Worm (Caenorhabditis elegans) whole organism, L1 larva: ENCODE results near the gene C23H3.2.

Source experiments
- C34B4.2 ChIP-seq: sonication (generic microtip); optimal IDR thresholded peaks from 2 replicates; lab custom pipeline; 2017; ENCODE audit warnings: mild to moderate bottlenecking, missing genetic modification characterization, missing compliant biosample characterization
- aly-2 ChIP-seq: fragments of 150-350 bp; optimal IDR thresholded peaks from 2 replicates; lab custom pipeline; 2014; ENCODE audit warnings: missing biosample characterization, missing genetic modification characterization
- ceh-82 ChIP-seq, 3 experiments: fragments of 150-350 bp in 1 of 3; sonication (generic microtip) in 2 of 3; optimal IDR thresholded peaks; 2 replicates each; lab custom pipeline; 2014 to 2017; ENCODE audit warnings: missing biosample characterization in 3 of 3, missing genetic modification characterization in 3 of 3
- elt-2 ChIP-seq: sonication (generic microtip); optimal IDR thresholded peaks from 2 replicates; lab custom pipeline; 2016; ENCODE audit warnings: missing genetic modification characterization, mild to moderate bottlenecking, inconsistent platforms, missing compliant biosample characterization, missing genetic modification reagents
- jun-1 ChIP-seq: fragments of 150-350 bp; optimal IDR thresholded peaks from 2 replicates; lab custom pipeline; 2014; ENCODE audit warnings: missing biosample characterization, missing genetic modification reagents, missing genetic modification characterization
- lin-35 ChIP-seq, 2 experiments: fragments of 150-350 bp; optimal IDR thresholded peaks; 2 replicates each; lab custom pipeline; 2014; ENCODE audit warnings: missing biosample characterization in 2 of 2, missing genetic modification characterization in 2 of 2, missing genetic modification reagents in 2 of 2
- lsy-2 ChIP-seq, 2 experiments: fragments of 150-350 bp; optimal IDR thresholded peaks; 2 replicates each; lab custom pipeline; 2014; ENCODE audit warnings: missing biosample characterization in 2 of 2, missing genetic modification characterization in 2 of 2
- mdl-1 ChIP-seq, 2 experiments: fragments of 150-350 bp; optimal IDR thresholded peaks; 2 replicates each; lab custom pipeline; 2014 to 2017; ENCODE audit warnings: missing biosample characterization in 2 of 2, missing genetic modification characterization in 2 of 2, inconsistent platforms in 1 of 2
- skn-1 ChIP-seq: fragments of 150-350 bp; optimal IDR thresholded peaks from 2 replicates; lab custom pipeline; 2014; ENCODE audit warnings: missing biosample characterization, missing genetic modification characterization
- sptf-1 ChIP-seq: fragments of 150-350 bp; optimal IDR thresholded peaks from 2 replicates; lab custom pipeline; 2014; ENCODE audit warnings: missing biosample characterization, missing genetic modification characterization
- unc-86 ChIP-seq: sonication (generic microtip); optimal IDR thresholded peaks from 2 replicates; lab custom pipeline; 2016; ENCODE audit warnings: missing genetic modification characterization, missing compliant biosample characterization
- ztf-4 ChIP-seq: fragments of 150-350 bp; optimal IDR thresholded peaks from 2 replicates; lab custom pipeline; 2014; ENCODE audit warnings: missing biosample characterization, missing genetic modification characterization

DNA sequence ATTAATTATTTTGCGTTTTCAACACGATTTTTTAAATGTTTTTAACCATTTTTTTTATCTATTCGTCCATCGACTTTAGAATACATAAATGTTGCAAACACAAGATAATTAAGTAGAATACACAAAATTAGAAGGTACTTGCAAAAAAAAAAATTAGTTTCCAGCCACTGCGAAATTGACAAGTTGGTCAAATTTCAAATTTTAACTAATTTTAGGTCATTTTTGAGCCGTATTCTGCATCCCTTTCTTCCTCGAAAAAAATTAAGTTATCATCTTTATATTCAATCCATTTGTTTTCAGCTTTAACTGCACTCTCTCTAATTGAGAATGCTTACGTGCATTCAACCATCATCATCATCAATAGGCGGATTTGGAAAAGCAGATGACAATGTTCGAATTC, 8.2 kb downstream of the C23H3.2 start, which contains the start of gene egl-26:
- TF ChIP-seq ceh-82 (tag; optimal IDR thresholded peaks at IDR 0.05; lab: Kevin White, UChicago) (no peak), skn-1 (tag; lab: Kevin White, UChicago) (no peak), mdl-1 (tag; optimal IDR thresholded peaks at IDR 0.05; lab: Kevin White, UChicago) (no peak), sptf-1 (no peak), lin-35 (GFP tag; optimal IDR thresholded peaks at IDR 0.05; lab: Kevin White, UChicago) (no peak), lsy-2 (tag; optimal IDR thresholded peaks at IDR 0.05; lab: Kevin White, UChicago) (no peak), jun-1 (tag; lab: Kevin White, UChicago) (no peak), aly-2 (tag; lab: Kevin White, UChicago) (no peak), C34B4.2 (tag; lab: Kevin White, UChicago) (no peak), ztf-4 (tag; lab: Kevin White, UChicago) (no peak), elt-2 (no peak), unc-86 (tag; lab: Kevin White, UChicago) (no peak)
